Fruit fly (Drosophila melanogaster) whole organism, embryonic: ENCODE measurements around the gene ATPsynO.
A peak's percentile ranks its signal among the peaks of the same experiment; 100 is the strongest.

ENCODE experiments used
- Aef1 ChIP-seq: fragments of 200-800 bp; sonication (Bioruptor generic); IDR thresholded peaks from 3 replicates; pipeline ENCODE4 v1.3.6; 2022; ENCODE audit warnings: missing biosample characterization, missing genetic modification characterization
- Asciz ChIP-seq: fragments of 200-800 bp; sonication (Bioruptor generic); optimal IDR thresholded peaks from 2 replicates; lab custom pipeline; 2017; ENCODE audit warnings: missing biosample characterization, mild to moderate bottlenecking, missing genetic modification characterization, missing genetic modification reagents
- Atf3 ChIP-seq: fragments of 200-800 bp; sonication (Bioruptor generic); optimal IDR thresholded peaks from 3 replicates; lab custom pipeline; 2016; ENCODE audit warnings: missing biosample characterization, missing genetic modification characterization
- B-H1 ChIP-seq: fragments of 200-800 bp; sonication (Bioruptor generic); IDR thresholded peaks from 3 replicates; pipeline ENCODE4 v1.3.6; 2022; ENCODE audit warnings: missing biosample characterization, missing genetic modification characterization
- Bgb ChIP-seq: fragments of 200-800 bp; sonication (Bioruptor generic); IDR thresholded peaks from 2 replicates; pipeline ENCODE4 v1.3.6; 2022; ENCODE audit warnings: missing biosample characterization, missing genetic modification characterization; ENCODE audit not compliant: partially characterized antibody
- Blimp-1 ChIP-seq: fragments of 200-800 bp; sonication (Bioruptor generic); optimal IDR thresholded peaks from 3 replicates; lab custom pipeline; 2018; ENCODE audit warnings: missing biosample characterization, missing genetic modification characterization, mild to moderate bottlenecking, moderate library complexity, missing genetic modification reagents
- CG1024 ChIP-seq: fragments of 200-800 bp; sonication (Bioruptor generic); IDR thresholded peaks from 2 replicates; pipeline ENCODE4 v1.3.6; 2022; ENCODE audit warnings: missing biosample characterization, missing genetic modification characterization
- CG10267 ChIP-seq: fragments of 200-800 bp; sonication (Bioruptor generic); optimal IDR thresholded peaks from 2 replicates; lab custom pipeline; 2018; ENCODE audit warnings: missing biosample characterization, mild to moderate bottlenecking, missing genetic modification characterization, moderate library complexity
- CG10366 ChIP-seq: fragments of 200-800 bp; sonication (Bioruptor generic); IDR thresholded peaks from 2 replicates; pipeline ENCODE4 v1.3.6; 2022; ENCODE audit warnings: missing biosample characterization, missing genetic modification characterization
- CG10462 ChIP-seq: fragments of 200-800 bp; sonication (Bioruptor generic); optimal IDR thresholded peaks from 2 replicates; lab custom pipeline; 2016; ENCODE audit warnings: missing biosample characterization, missing genetic modification characterization
- CG11504 ChIP-seq: fragments of 200-800 bp; sonication (Bioruptor generic); optimal IDR thresholded peaks from 3 replicates; lab custom pipeline; 2019; ENCODE audit warnings: missing biosample characterization, mild to moderate bottlenecking, missing genetic modification characterization, moderate library complexity
- CG11560 ChIP-seq: fragments of 200-800 bp; sonication (Bioruptor generic); IDR thresholded peaks from 3 replicates; pipeline ENCODE4 v1.3.6; 2022; ENCODE audit warnings: missing biosample characterization, missing genetic modification characterization
- CG11696 ChIP-seq: fragments of 200-800 bp; sonication (Bioruptor generic); IDR thresholded peaks from 2 replicates; pipeline ENCODE4 v1.3.6; 2022; ENCODE audit warnings: missing biosample characterization, missing genetic modification characterization
- CG13123 ChIP-seq: fragments of 200-800 bp; sonication (Bioruptor generic); optimal IDR thresholded peaks from 2 replicates; lab custom pipeline; 2016; ENCODE audit warnings: missing biosample characterization, missing genetic modification characterization
- CG14441 ChIP-seq: fragments of 200-800 bp; sonication (Bioruptor generic); IDR thresholded peaks from 2 replicates; pipeline ENCODE4 v1.3.6; 2022; ENCODE audit warnings: missing biosample characterization, missing genetic modification characterization
- CG17186 ChIP-seq: fragments of 200-800 bp; sonication (Bioruptor generic); optimal IDR thresholded peaks from 3 replicates; lab custom pipeline; 2017; ENCODE audit warnings: missing biosample characterization, missing genetic modification reagents, missing genetic modification characterization
- CG17802 ChIP-seq: fragments of 200-800 bp; sonication (Bioruptor generic); optimal IDR thresholded peaks from 2 replicates; lab custom pipeline; 2018; ENCODE audit warnings: missing biosample characterization, mild to moderate bottlenecking, missing genetic modification characterization, moderate library complexity
- CG1832 ChIP-seq: fragments of 200-800 bp; sonication (Bioruptor generic); optimal IDR thresholded peaks from 2 replicates; lab custom pipeline; 2017; ENCODE audit warnings: missing biosample characterization, mild to moderate bottlenecking, missing genetic modification characterization, inconsistent platforms
- CG2120 ChIP-seq: fragments of 200-800 bp; sonication (Bioruptor generic); optimal IDR thresholded peaks from 3 replicates; lab custom pipeline; 2016; ENCODE audit warnings: missing biosample characterization, missing genetic modification characterization
- CG30403 ChIP-seq: fragments of 200-800 bp; sonication (Bioruptor generic); optimal IDR thresholded peaks from 3 replicates; lab custom pipeline; 2016; ENCODE audit warnings: missing biosample characterization, missing genetic modification characterization
- CG3847 ChIP-seq: fragments of 200-800 bp; sonication (Bioruptor generic); IDR thresholded peaks from 2 replicates; pipeline ENCODE4 v1.3.6; 2022; ENCODE audit warnings: missing biosample characterization, missing genetic modification characterization
- CG4730 ChIP-seq: fragments of 200-800 bp; sonication (Bioruptor generic); IDR thresholded peaks from 2 replicates; pipeline ENCODE4 v1.3.6; 2022; ENCODE audit warnings: missing biosample characterization, missing genetic modification characterization
- CG6175 ChIP-seq: fragments of 200-800 bp; sonication (Bioruptor generic); IDR thresholded peaks from 3 replicates; pipeline ENCODE4 v1.3.6; 2022; ENCODE audit warnings: missing biosample characterization, missing genetic modification characterization
- CG7928 ChIP-seq: fragments of 200-800 bp; sonication (Bioruptor generic); optimal IDR thresholded peaks from 2 replicates; lab custom pipeline; 2017; ENCODE audit warnings: missing biosample characterization, mild to moderate bottlenecking, missing genetic modification characterization
- CG8765 ChIP-seq: fragments of 200-800 bp; sonication (Bioruptor generic); IDR thresholded peaks from 2 replicates; pipeline ENCODE4 v1.3.6; 2022; ENCODE audit warnings: missing biosample characterization, missing genetic modification characterization
- CG8924 ChIP-seq: fragments of 200-800 bp; optimal IDR thresholded peaks from 3 replicates; lab custom pipeline; 2019; ENCODE audit warnings: missing biosample characterization, mild to moderate bottlenecking, missing genetic modification characterization, moderate library complexity
- Dek ChIP-seq: fragments of 200-800 bp; sonication (Bioruptor generic); optimal IDR thresholded peaks from 3 replicates; lab custom pipeline; 2019; ENCODE audit warnings: missing biosample characterization, mild to moderate bottlenecking, missing genetic modification characterization, moderate library complexity
- Fer2 ChIP-seq: fragments of 200-800 bp; sonication (Bioruptor generic); optimal IDR thresholded peaks from 2 replicates; lab custom pipeline; 2018; ENCODE audit warnings: missing biosample characterization, mild to moderate bottlenecking, missing genetic modification characterization, moderate library complexity
- HLHmδ ChIP-seq: fragments of 200-800 bp; sonication (Bioruptor generic); optimal IDR thresholded peaks from 2 replicates; lab custom pipeline; 2018; ENCODE audit warnings: missing biosample characterization, mild to moderate bottlenecking, missing genetic modification characterization, moderate library complexity
- Hr3 ChIP-seq: fragments of 200-800 bp; sonication (Bioruptor generic); optimal IDR thresholded peaks from 3 replicates; lab custom pipeline; 2016; ENCODE audit warnings: missing biosample characterization, missing genetic modification characterization
- Hr39 ChIP-seq: fragments of >200 bp; optimal IDR thresholded peaks from 2 replicates; lab custom pipeline; 2017
- Mrtf ChIP-seq: fragments of 200-800 bp; sonication (Bioruptor generic); IDR thresholded peaks from 3 replicates; pipeline ENCODE4 v1.3.6; 2022; ENCODE audit warnings: missing biosample characterization, missing genetic modification characterization
- Nf-YC ChIP-seq: fragments of 200-800 bp; optimal IDR thresholded peaks from 3 replicates; lab custom pipeline; 2019; ENCODE audit warnings: missing biosample characterization, mild to moderate bottlenecking, missing genetic modification characterization, moderate library complexity
- Sry-β ChIP-seq: fragments of 200-800 bp; sonication (Bioruptor generic); optimal IDR thresholded peaks from 2 replicates; lab custom pipeline; 2018; ENCODE audit warnings: missing biosample characterization, mild to moderate bottlenecking, missing genetic modification characterization, moderate library complexity
- cad ChIP-seq: fragments of >200 bp; optimal IDR thresholded peaks from 2 replicates; lab custom pipeline; 2017; ENCODE audit warnings: missing biosample characterization, missing genetic modification characterization
- cato ChIP-seq: fragments of 200-800 bp; sonication (Bioruptor generic); optimal IDR thresholded peaks from 2 replicates; lab custom pipeline; 2016; ENCODE audit warnings: missing biosample characterization, missing genetic modification characterization, borderline replicate concordance
- da ChIP-seq: fragments of 200-800 bp; sonication (Bioruptor generic); optimal IDR thresholded peaks from 2 replicates; lab custom pipeline; 2016; ENCODE audit warnings: missing biosample characterization, missing genetic modification characterization
- danr ChIP-seq: fragments of 200-800 bp; sonication (Bioruptor generic); IDR thresholded peaks from 2 replicates; pipeline ENCODE4 v1.3.6; 2022; ENCODE audit warnings: missing biosample characterization, missing genetic modification characterization
- ems ChIP-seq: fragments of 200-800 bp; sonication (Bioruptor generic); optimal IDR thresholded peaks from 3 replicates; lab custom pipeline; 2016; ENCODE audit warnings: missing biosample characterization, missing genetic modification characterization
- jing ChIP-seq: fragments of 200-800 bp; sonication (Bioruptor generic); optimal IDR thresholded peaks from 2 replicates; lab custom pipeline; 2018; ENCODE audit warnings: missing biosample characterization, mild to moderate bottlenecking, missing genetic modification characterization
- jumu ChIP-seq: fragments of 200-800 bp; sonication (Bioruptor generic); optimal IDR thresholded peaks from 3 replicates; lab custom pipeline; 2016; ENCODE audit warnings: missing biosample characterization, missing genetic modification characterization
- klu ChIP-seq: fragments of 200-800 bp; sonication (Bioruptor generic); IDR thresholded peaks from 2 replicates; pipeline ENCODE4 v1.3.6; 2022; ENCODE audit warnings: missing biosample characterization, missing genetic modification characterization
- lmd ChIP-seq: fragments of 200-800 bp; sonication (Bioruptor generic); IDR thresholded peaks from 2 replicates; pipeline ENCODE4 v1.3.6; 2022; ENCODE audit warnings: missing biosample characterization, missing genetic modification characterization
- luna ChIP-seq: fragments of 200-800 bp; sonication (Bioruptor generic); optimal IDR thresholded peaks from 2 replicates; lab custom pipeline; 2016; ENCODE audit warnings: missing biosample characterization, missing genetic modification characterization
- nau ChIP-seq: fragments of 200-800 bp; sonication (Bioruptor generic); optimal IDR thresholded peaks from 3 replicates; lab custom pipeline; 2017; ENCODE audit warnings: missing biosample characterization, mild to moderate bottlenecking, missing genetic modification characterization, missing genetic modification reagents
- otp ChIP-seq: fragments of 200-800 bp; sonication (Bioruptor generic); IDR thresholded peaks from 3 replicates; pipeline ENCODE4, ENCODE4 v1.3.6; 2022; ENCODE audit warnings: missing biosample characterization, missing genetic modification characterization
- ro ChIP-seq: fragments of 200-800 bp; sonication (Bioruptor generic); IDR thresholded peaks from 2 replicates; pipeline ENCODE4 v1.3.6; 2022; ENCODE audit warnings: missing biosample characterization, missing genetic modification characterization
- scrt ChIP-seq: fragments of 200-800 bp; sonication (Bioruptor generic); optimal IDR thresholded peaks from 2 replicates; lab custom pipeline; 2018; ENCODE audit warnings: missing biosample characterization, mild to moderate bottlenecking, missing genetic modification characterization, moderate library complexity
- sens ChIP-seq: fragments of 200-800 bp; sonication (Bioruptor generic); peaks from one replicate; lab custom pipeline; 2016; ENCODE audit warnings: missing biosample characterization, missing genetic modification characterization
- ttk ChIP-seq: fragments of 200-800 bp; sonication (Bioruptor generic); IDR thresholded peaks from 2 replicates; pipeline ENCODE4 v2.1.2; 2022; ENCODE audit warnings: missing biosample characterization, missing genetic modification characterization
- zen ChIP-seq: fragments of 200-800 bp; sonication (Bioruptor generic); optimal IDR thresholded peaks from 3 replicates; lab custom pipeline; 2018; ENCODE audit warnings: missing biosample characterization, mild to moderate bottlenecking, missing genetic modification characterization, moderate library complexity

ATPsynO gene

dm6 chr3R:15218824-15219576 is 46.4 kb upstream of the ATPsynO start, which contains the start of the genes SIDL and CG12241:
Gene SIDL (minus strand): TSS chr3R:15218874.
Gene CG12241 (plus strand): TSS chr3R:15219256.
- TF ChIP-seq Mrtf (GFP tag; lab: Robert Waterston, UW) (peak; percentile 85), Aef1 (GFP tag; lab: Robert Waterston, UW) (peak; percentile 96), nau (no peak), jumu (GFP tag; lab: Kevin White, UChicago) (peak; percentile 79), CG17802 (tag; lab: Kevin White, UChicago) (peak; percentile 42), CG11696 (GFP tag; lab: Robert Waterston, UW) (peak; percentile 88), ems (peak; percentile 84), CG11560 (tag; lab: Robert Waterston, UW) (peak; percentile 85), CG17186 (GFP tag; lab: Kevin White, UChicago) (no peak), cad (GFP tag; lab: Kevin White, UChicago) (no peak), CG7928 (GFP tag; lab: Kevin White, UChicago) (peak; percentile 85), CG6175 (GFP tag; lab: Robert Waterston, UW) (peak; percentile 85), CG10267 (peak; percentile 80), klu (peak; percentile 89), CG2120 (GFP tag; lab: Kevin White, UChicago) (peak; percentile 84), CG3847 (GFP tag; lab: Robert Waterston, UW) (peak; percentile 52; the same call in 1 of the 2 replicates), lmd (GFP tag; lab: Robert Waterston, UW) (peak; percentile 93), luna (GFP tag; lab: Kevin White, UChicago) (peak; percentile 75), zen (peak; percentile 72), CG10366 (GFP tag; lab: Robert Waterston, UW) (peak; percentile 24; the same call in 1 of the 2 replicates), danr (peak; percentile 87), CG10462 (GFP tag; lab: Kevin White, UChicago) (peak; percentile 17), CG1024 (peak; percentile 87), Nf-YC (tag; lab: Kevin White, UChicago) (peak; percentile 65), ro (GFP tag; lab: Robert Waterston, UW) (peak; percentile 82), jing (GFP tag; lab: Kevin White, UChicago) (no peak), Asciz (GFP tag; lab: Kevin White, UChicago) (no peak), scrt (GFP tag; lab: Kevin White, UChicago) (peak; percentile 90), da (no peak), Dek (tag; lab: Kevin White, UChicago) (peak; percentile 79), sens (GFP tag; lab: Kevin White, UChicago) (peak; percentile 98), cato (GFP tag; lab: Kevin White, UChicago) (peak; percentile 17), Hr3 (GFP tag; lab: Kevin White, UChicago) (peak; percentile 70), ttk (GFP tag; lab: Robert Waterston, UW) (peak; percentile 88), Bgb (GFP tag; lab: Robert Waterston, UW) (no peak), CG11504 (tag; lab: Kevin White, UChicago) (no peak), Blimp-1 (GFP tag; lab: Kevin White, UChicago) (peak; percentile 18), CG4730 (GFP tag; lab: Robert Waterston, UW) (peak; percentile 92), Hr39 (lab: Kevin White, UChicago) (no peak), CG1832 (GFP tag; lab: Kevin White, UChicago) (no peak), HLHmδ (no peak), CG14441 (peak; percentile 96), Atf3 (GFP tag; lab: Kevin White, UChicago) (peak; percentile 20), Sry-β (no peak), CG8765 (GFP tag; lab: Robert Waterston, UW) (peak; percentile 87; the same call in 1 of the 2 replicates), Fer2 (tag; lab: Kevin White, UChicago) (peak; percentile 62), otp (GFP tag; lab: Robert Waterston, UW) (no peak), B-H1 (GFP tag; lab: Robert Waterston, UW) (peak; percentile 93), CG8924 (tag; lab: Kevin White, UChicago) (peak; percentile 79), CG30403 (GFP tag; lab: Kevin White, UChicago) (peak; percentile 85), CG13123 (GFP tag; lab: Kevin White, UChicago) (peak; percentile 18)
